Worm (Caenorhabditis elegans) whole organism, mixed stage, embryonic: Measurements from ENCODE around the gene F54D10.8.

Source experiments
- lin-13 ChIP-seq: fragments of 150-350 bp; optimal IDR thresholded peaks from 2 replicates; lab custom pipeline; 2014; ENCODE audit warnings: missing biosample characterization, missing genetic modification characterization
- mep-1 ChIP-seq: fragments of 150-350 bp; optimal IDR thresholded peaks from 2 replicates; lab custom pipeline; 2017; ENCODE audit warnings: missing biosample characterization, missing genetic modification reagents, missing genetic modification characterization, inconsistent platforms
- pha-4 ChIP-seq: fragments of 150-350 bp; optimal IDR thresholded peaks from 2 replicates; lab custom pipeline; 2018; ENCODE audit warnings: missing biosample characterization, missing genetic modification reagents, missing genetic modification characterization
- snpc-4 ChIP-seq: fragments of 150-350 bp; optimal IDR thresholded peaks from 2 replicates; lab custom pipeline; 2014; ENCODE audit warnings: missing biosample characterization, missing genetic modification characterization
- unc-120 ChIP-seq: sonication (generic microtip); optimal IDR thresholded peaks from 2 replicates; lab custom pipeline; 2017; ENCODE audit warnings: missing genetic modification characterization, missing compliant biosample characterization; ENCODE audit not compliant: poor library complexity, severe bottlenecking
- unc-39 ChIP-seq: fragments of 150-350 bp; optimal IDR thresholded peaks from 2 replicates; lab custom pipeline; 2014; ENCODE audit warnings: missing biosample characterization, missing genetic modification characterization
- unc-62 ChIP-seq: fragments of 150-350 bp; optimal IDR thresholded peaks from 2 replicates; lab custom pipeline; 2014; ENCODE audit warnings: missing biosample characterization, missing genetic modification reagents, missing genetic modification characterization
- zip-8 ChIP-seq: fragments of 150-350 bp; optimal IDR thresholded peaks from 2 replicates; lab custom pipeline; 2014; ENCODE audit warnings: missing biosample characterization, missing genetic modification characterization

ce11 chrII:3869601-3870000, 41.9 kb upstream of the F54D10.8 start, which contains the start of gene oac-10:
- no peak for TF ChIP-seq pha-4 (tag; lab: Kevin White, UChicago)
- no peak for TF ChIP-seq snpc-4
- no peak for TF ChIP-seq mep-1 (tag; lab: Kevin White, UChicago)
- no peak for TF ChIP-seq lin-13 (tag; lab: Kevin White, UChicago)
- no peak for TF ChIP-seq unc-62 (GFP tag; lab: Kevin White, UChicago)
- no peak for TF ChIP-seq unc-120 (tag; lab: Kevin White, UChicago)
- no peak for TF ChIP-seq zip-8 (tag; lab: Kevin White, UChicago)
- TF ChIP-seq unc-39 (tag; lab: Kevin White, UChicago) = no peak
